Worm (Caenorhabditis elegans) whole organism, mixed stage, embryonic: ENCODE measurements around the gene him-10.

Source experiments
- bed-3 ChIP-seq: fragments of 200-800 bp; sonication (Bioruptor generic); optimal IDR thresholded peaks from 3 replicates; lab custom pipeline; 2018; ENCODE audit warnings: mild to moderate bottlenecking, missing genetic modification characterization, moderate library complexity, missing compliant biosample characterization
- blmp-1 ChIP-seq: fragments of 150-350 bp; optimal IDR thresholded peaks from 2 replicates; lab custom pipeline; 2014; ENCODE audit warnings: missing biosample characterization, missing genetic modification characterization
- ceh-39 ChIP-seq: fragments of 150-350 bp; optimal IDR thresholded peaks from 2 replicates; lab custom pipeline; 2014; ENCODE audit warnings: missing biosample characterization, missing genetic modification characterization
- ceh-43 ChIP-seq: fragments of 200-800 bp; sonication (Bioruptor generic); optimal IDR thresholded peaks from 2 replicates; lab custom pipeline; 2018; ENCODE audit warnings: mild to moderate bottlenecking, missing genetic modification characterization, moderate library complexity, missing compliant biosample characterization
- ceh-83 ChIP-seq: fragments of 200-800 bp; sonication (Bioruptor generic); optimal IDR thresholded peaks from 2 replicates; lab custom pipeline; 2018; ENCODE audit warnings: mild to moderate bottlenecking, missing genetic modification characterization, missing compliant biosample characterization
- ces-1 ChIP-seq: fragments of 150-350 bp; optimal IDR thresholded peaks from 2 replicates; lab custom pipeline; 2014; ENCODE audit warnings: missing biosample characterization, missing genetic modification reagents, missing genetic modification characterization
- cnd-1 ChIP-seq: fragments of 200-800 bp; sonication (Bioruptor generic); optimal IDR thresholded peaks from 2 replicates; lab custom pipeline; 2018; ENCODE audit warnings: mild to moderate bottlenecking, missing genetic modification characterization, missing compliant biosample characterization
- drap-1 ChIP-seq: fragments of 200-800 bp; sonication (Bioruptor generic); optimal IDR thresholded peaks from 3 replicates; lab custom pipeline; 2018; ENCODE audit warnings: mild to moderate bottlenecking, missing genetic modification characterization, missing compliant biosample characterization
- flh-1 ChIP-seq: fragments of 200-800 bp; sonication (Bioruptor generic); optimal IDR thresholded peaks from 2 replicates; lab custom pipeline; 2018; ENCODE audit warnings: mild to moderate bottlenecking, missing genetic modification characterization, moderate library complexity, missing compliant biosample characterization
- ham-2 ChIP-seq: fragments of 200-800 bp; sonication (Bioruptor generic); optimal IDR thresholded peaks from 2 replicates; lab custom pipeline; 2018; ENCODE audit warnings: mild to moderate bottlenecking, missing genetic modification characterization, missing compliant biosample characterization
- lin-13 ChIP-seq: fragments of 150-350 bp; optimal IDR thresholded peaks from 2 replicates; lab custom pipeline; 2014; ENCODE audit warnings: missing biosample characterization, missing genetic modification characterization
- lsy-2 ChIP-seq: fragments of 150-350 bp; optimal IDR thresholded peaks from 2 replicates; lab custom pipeline; 2014; ENCODE audit warnings: missing biosample characterization, missing genetic modification characterization
- mep-1 ChIP-seq: fragments of 150-350 bp; optimal IDR thresholded peaks from 2 replicates; lab custom pipeline; 2017; ENCODE audit warnings: missing biosample characterization, missing genetic modification reagents, missing genetic modification characterization, inconsistent platforms
- mls-2 ChIP-seq: sonication (generic microtip); optimal IDR thresholded peaks from 2 replicates; lab custom pipeline; 2016; ENCODE audit warnings: mild to moderate bottlenecking, missing genetic modification characterization, moderate library complexity, missing compliant biosample characterization
- nhr-28 ChIP-seq: fragments of 150-350 bp; optimal IDR thresholded peaks from 2 replicates; lab custom pipeline; 2014; ENCODE audit warnings: missing biosample characterization, missing genetic modification characterization
- nhr-76 ChIP-seq: sonication (generic microtip); optimal IDR thresholded peaks from 2 replicates; lab custom pipeline; 2017; ENCODE audit warnings: missing biosample characterization, missing genetic modification characterization
- pha-4 ChIP-seq: fragments of 150-350 bp; optimal IDR thresholded peaks from 2 replicates; lab custom pipeline; 2018; ENCODE audit warnings: missing biosample characterization, missing genetic modification reagents, missing genetic modification characterization
- snpc-4 ChIP-seq: fragments of 150-350 bp; optimal IDR thresholded peaks from 2 replicates; lab custom pipeline; 2014; ENCODE audit warnings: missing biosample characterization, missing genetic modification characterization
- sptf-1 ChIP-seq: sonication (generic microtip); optimal IDR thresholded peaks from 2 replicates; lab custom pipeline; 2017; ENCODE audit warnings: mild to moderate bottlenecking, missing genetic modification characterization, moderate library complexity, missing compliant biosample characterization
- tbx-8 ChIP-seq: fragments of 200-800 bp; sonication (Bioruptor generic); optimal IDR thresholded peaks from 2 replicates; lab custom pipeline; 2018; ENCODE audit warnings: mild to moderate bottlenecking, missing genetic modification characterization, moderate library complexity, missing compliant biosample characterization
- unc-120 ChIP-seq: sonication (generic microtip); optimal IDR thresholded peaks from 2 replicates; lab custom pipeline; 2017; ENCODE audit warnings: missing genetic modification characterization, missing compliant biosample characterization; ENCODE audit not compliant: poor library complexity, severe bottlenecking
- unc-39 ChIP-seq: fragments of 150-350 bp; optimal IDR thresholded peaks from 2 replicates; lab custom pipeline; 2014; ENCODE audit warnings: missing biosample characterization, missing genetic modification characterization
- unc-62 ChIP-seq: fragments of 150-350 bp; optimal IDR thresholded peaks from 2 replicates; lab custom pipeline; 2014; ENCODE audit warnings: missing biosample characterization, missing genetic modification reagents, missing genetic modification characterization
- zip-8 ChIP-seq: fragments of 150-350 bp; optimal IDR thresholded peaks from 2 replicates; lab custom pipeline; 2014; ENCODE audit warnings: missing biosample characterization, missing genetic modification characterization
- ztf-11 ChIP-seq: fragments of 150-350 bp; optimal IDR thresholded peaks from 2 replicates; lab custom pipeline; 2014; ENCODE audit warnings: missing biosample characterization, missing genetic modification characterization

him-10 gene

ce11 chrIII:5802971-5803370 lies at the start of gene him-10, which contains the start of gene polq-1:
him-10 (plus strand) TSS chrIII:5803260.
polq-1 (minus strand) TSS chrIII:5803160.
- TF ChIP-seq nhr-76 (tag; lab: Kevin White, UChicago): no peak
- TF ChIP-seq, all 35 proteins: peak for 0

DNA sequence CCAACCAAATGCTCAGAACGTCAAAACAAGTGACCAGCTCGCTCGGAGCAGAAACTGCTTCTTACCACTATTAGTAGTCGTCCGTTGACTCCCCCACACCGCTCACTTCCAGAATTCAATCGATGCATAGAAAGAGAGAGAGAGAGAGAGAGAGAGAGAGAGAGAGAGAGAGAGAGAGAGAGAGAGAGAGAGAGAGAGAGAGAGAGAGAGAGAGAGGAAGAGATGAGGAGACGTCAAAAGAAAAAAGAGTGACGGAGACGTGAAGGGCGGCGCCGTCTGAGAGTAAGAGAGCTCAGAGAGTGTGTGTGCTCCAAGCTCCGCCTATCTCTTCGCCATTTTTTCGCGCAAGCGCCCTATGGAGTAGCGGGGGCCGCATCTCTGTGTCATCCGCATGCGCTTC lies 47.9 kb upstream of the him-10 start, which contains the start of gene ida-1:
Gene ida-1, plus strand, starts transcription at position 336 of the 400 bp plus-strand sequence.
- TF ChIP-seq ces-1 (GFP tag; lab: Kevin White, UChicago): peak; percentile 54
- no peak for TF ChIP-seq mep-1 (tag; lab: Kevin White, UChicago)

- TF ChIP-seq zip-8 (tag; lab: Kevin White, UChicago) (no peak), ces-1 (GFP tag; lab: Kevin White, UChicago) (peak; percentile 33)
- TF ChIP-seq, all 35 proteins: peak for 1
Observed at ce11 chrIII:5757492-5758045, 45.5 kb upstream of the him-10 start.

ce11 chrIII:5758519-5759099 lies 44.5 kb upstream of the him-10 start:
- no peak for TF ChIP-seq cnd-1 (tag; lab: Kevin White, UChicago)
- peak; percentile 7 for TF ChIP-seq zip-8 (tag; lab: Kevin White, UChicago)
- TF ChIP-seq pha-4 (tag; lab: Kevin White, UChicago): no peak

DNA sequence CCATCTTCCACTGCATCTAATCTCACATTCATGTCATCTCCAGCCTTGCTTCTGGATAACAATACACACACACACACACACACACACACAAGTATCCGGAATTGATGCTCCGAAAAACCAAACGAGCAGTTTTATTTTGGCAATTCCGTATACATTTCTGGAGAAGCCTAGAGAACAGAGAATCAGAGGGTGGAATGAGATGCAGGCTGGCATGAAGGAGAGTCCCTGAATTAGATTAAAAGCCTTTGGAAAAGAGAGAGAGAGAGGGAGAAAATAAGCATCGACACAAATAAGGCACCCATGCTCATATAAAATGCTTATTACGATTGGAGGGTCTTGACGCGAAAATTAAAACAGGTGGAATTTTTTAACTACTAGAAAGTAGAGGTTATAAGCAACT lies 42.3 kb upstream of the him-10 start:
- TF ChIP-seq blmp-1 (tag; lab: Kevin White, UChicago) (no peak), ces-1 (GFP tag; lab: Kevin White, UChicago) (peak; percentile 89)

DNA sequence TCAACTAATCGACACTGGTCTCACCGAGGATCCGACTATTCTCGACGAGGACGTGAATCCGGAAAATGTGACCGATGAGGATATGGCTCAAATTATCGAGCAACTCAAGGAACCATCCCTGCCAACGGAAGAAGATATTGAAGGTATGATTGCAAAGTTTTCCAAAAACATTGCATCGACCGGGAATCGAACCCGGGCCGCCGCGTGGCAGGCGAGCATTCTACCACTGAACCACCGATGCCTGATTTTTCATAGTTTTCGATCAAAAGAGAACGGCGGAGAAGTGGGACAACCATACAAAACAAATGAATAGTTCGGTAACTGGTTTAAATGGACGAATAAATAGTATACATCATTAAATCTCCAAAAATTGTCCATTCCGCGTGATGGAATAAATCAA lies 41.2 kb upstream of the him-10 start:
- TF ChIP-seq unc-62 (no peak), mls-2 (tag; lab: Kevin White, UChicago) (no peak), ceh-39 (no peak), lsy-2 (tag; lab: Kevin White, UChicago) (no peak), ceh-83 (GFP tag; lab: Kevin White, UChicago) (no peak), nhr-28 (tag; lab: Kevin White, UChicago) (no peak), snpc-4 (tag; lab: Kevin White, UChicago) (no peak), ceh-43 (no peak), lin-13 (tag; lab: Kevin White, UChicago) (no peak), bed-3 (no peak), unc-120 (no peak), sptf-1 (tag; lab: Kevin White, UChicago) (no peak), ces-1 (GFP tag; lab: Kevin White, UChicago) (no peak), drap-1 (no peak), ztf-11 (tag; lab: Kevin White, UChicago) (no peak)

- TF ChIP-seq lin-13 (tag; lab: Kevin White, UChicago) (no peak), zip-8 (tag; lab: Kevin White, UChicago) (peak; percentile 61), ces-1 (GFP tag; lab: Kevin White, UChicago) (no peak)
Observed at ce11 chrIII:5763988-5764387, 39.1 kb upstream of the him-10 start.

- TF ChIP-seq bed-3 (peak; percentile 43), flh-1 (GFP tag; lab: Kevin White, UChicago) (no peak), drap-1 (peak; percentile 72), nhr-28 (tag; lab: Kevin White, UChicago) (no peak), unc-62 (no peak), cnd-1 (tag; lab: Kevin White, UChicago) (peak; percentile 61), ceh-83 (GFP tag; lab: Kevin White, UChicago) (peak; percentile 56), unc-120 (peak; percentile 71), ham-2 (GFP tag; lab: Kevin White, UChicago) (peak; percentile 55), unc-39 (tag; lab: Kevin White, UChicago) (no peak), tbx-8 (GFP tag; lab: Kevin White, UChicago) (no peak), zip-8 (tag; lab: Kevin White, UChicago) (no peak)
Observed at ce11 chrIII:5769726-5770235, 33.3 kb upstream of the him-10 start, which contains the start of gene cutl-23. cutl-23 (plus strand) TSS chrIII:5770185.
